Fruit fly (Drosophila melanogaster) whole organism, prepupa: ENCODE data around the gene CG32032.

Experiments
- Blimp-1 ChIP-seq: fragments of 200-800 bp; sonication (Bioruptor generic); optimal IDR thresholded peaks from 3 replicates; lab custom pipeline; 2017; ENCODE audit warnings: missing biosample characterization, missing genetic modification characterization, mild to moderate bottlenecking, moderate library complexity, missing genetic modification reagents
- CG7368 ChIP-seq: fragments of 200-800 bp; sonication (Bioruptor generic); optimal IDR thresholded peaks from 3 replicates; lab custom pipeline; 2016; ENCODE audit warnings: missing biosample characterization, missing genetic modification characterization
- Gug ChIP-seq: fragments of 200-800 bp; sonication (Bioruptor generic); IDR thresholded peaks from 2 replicates; pipeline ENCODE4 v1.3.6; 2022; ENCODE audit warnings: missing biosample characterization, missing genetic modification characterization
- esn ChIP-seq: fragments of 200-800 bp; sonication (Bioruptor generic); optimal IDR thresholded peaks from 2 replicates; lab custom pipeline; 2016; ENCODE audit warnings: missing biosample characterization, mild to moderate bottlenecking, missing genetic modification characterization, moderate library complexity
- salr ChIP-seq, 2 experiments: fragments of 200-800 bp; sonication (Bioruptor generic); optimal IDR thresholded peaks; 3 replicates each; lab custom pipeline; 2016 to 2018; ENCODE audit warnings: missing biosample characterization in 2 of 2, missing genetic modification characterization in 2 of 2, mild to moderate bottlenecking in 1 of 2
- topi ChIP-seq: fragments of 200-800 bp; sonication (Bioruptor generic); optimal IDR thresholded peaks from 3 replicates; lab custom pipeline; 2016; ENCODE audit warnings: missing biosample characterization, missing genetic modification characterization

DNA sequence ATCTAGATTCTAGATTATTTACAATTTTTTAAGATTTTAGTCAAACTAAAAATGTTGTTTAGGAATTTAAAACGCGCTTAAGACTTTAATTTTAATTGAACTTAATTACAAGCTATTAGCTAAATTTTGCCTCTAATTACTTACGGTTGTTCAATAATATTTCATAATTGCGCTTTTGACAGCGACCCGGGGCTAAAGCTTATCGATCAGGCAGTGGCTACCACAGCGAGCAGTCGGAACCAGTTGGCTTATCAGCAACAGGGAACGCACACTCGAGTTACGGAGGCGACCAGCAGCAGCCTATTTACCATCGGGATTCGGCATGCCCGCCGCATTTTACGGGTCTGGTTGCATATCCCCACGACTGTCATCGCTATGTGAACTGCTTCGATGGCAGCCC, 18.0 kb upstream of the CG32032 start:
- no peak for TF ChIP-seq Gug (GFP tag; lab: Robert Waterston, UW)
- no peak for TF ChIP-seq esn (GFP tag; lab: Kevin White, UChicago)
- TF ChIP-seq CG7368, result no peak
- TF ChIP-seq salr (GFP tag; optimal IDR thresholded peaks at IDR 0.05; lab: Kevin White, UChicago), result no peak
- TF ChIP-seq Blimp-1 (GFP tag; lab: Kevin White, UChicago), result no peak
- TF ChIP-seq topi (GFP tag; lab: Kevin White, UChicago), result no peak
